Worm (Caenorhabditis elegans): ENCODE data around the gene dnc-2.

dnc-2 gene

DNA sequence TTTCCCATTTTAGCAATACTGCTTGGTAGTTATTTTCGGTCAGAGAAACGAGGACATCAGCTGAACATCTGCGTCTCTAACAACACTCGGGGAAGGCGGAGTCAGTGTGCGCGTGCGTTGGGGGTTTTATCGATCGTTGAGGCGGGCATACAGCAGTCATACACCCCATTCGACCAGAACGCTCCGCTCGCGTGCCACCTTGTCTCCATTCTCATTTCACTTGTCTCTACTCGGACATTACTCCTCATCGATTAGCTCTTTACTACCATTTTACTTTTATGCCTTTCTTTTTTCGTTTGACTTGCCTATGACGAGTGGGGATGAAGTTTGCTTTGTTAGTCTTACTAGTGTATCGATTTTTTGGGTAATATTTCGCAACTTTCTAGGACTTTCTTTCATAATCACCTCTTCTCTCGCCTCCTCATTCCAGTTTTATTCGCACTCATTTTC lies 15.0 kb upstream of the dnc-2 start (continued):
- TF ChIP-seq nhr-19 (GFP tag; conservative IDR thresholded peaks at IDR 0.05), result peak; percentile 55
- TF ChIP-seq sptf-1 (tag; optimal IDR thresholded peaks at IDR 0.05), result no peak
- peak; percentile 84 for TF ChIP-seq lin-14 (GFP tag; optimal IDR thresholded peaks at IDR 0.05)
- peak; percentile 19 for TF ChIP-seq fos-1 (tag; optimal IDR thresholded peaks at IDR 0.05)
- peak; percentile 45 for TF ChIP-seq lir-3 (tag; optimal IDR thresholded peaks at IDR 0.05; ENCODE audit: poor library complexity)
- TF ChIP-seq C04F5.9 (tag; optimal IDR thresholded peaks at IDR 0.05), result no peak
- TF ChIP-seq nhr-71 (tag; optimal IDR thresholded peaks at IDR 0.05), result peak; percentile 71
- TF ChIP-seq dsc-1 (tag; optimal IDR thresholded peaks at IDR 0.05), result peak; percentile 24
- peak; percentile 27 for TF ChIP-seq ztf-4 (tag; optimal IDR thresholded peaks at IDR 0.05)
- peak; percentile 37 for TF ChIP-seq rnt-1 (tag; optimal IDR thresholded peaks at IDR 0.05)
- peak; percentile 24 for TF ChIP-seq F16B12.6 (tag; optimal IDR thresholded peaks at IDR 0.05)
- no peak for TF ChIP-seq pag-3 (tag; optimal IDR thresholded peaks at IDR 0.05; ENCODE audit: borderline replicate concordance, insufficient read depth)
- TF ChIP-seq xbp-1 (tag; optimal IDR thresholded peaks at IDR 0.05), result peak; percentile 49
- peak in 1 of 6 experiments; percentile 7 for TF ChIP-seq elt-3 (tag; optimal IDR thresholded peaks at IDR 0.05)
- TF ChIP-seq swsn-7 (tag; optimal IDR thresholded peaks at IDR 0.05), result peak; percentile 52
- TF ChIP-seq blmp-1 (tag; optimal IDR thresholded peaks at IDR 0.05), result peak; percentile 36
- TF ChIP-seq ceh-8 (GFP tag; optimal IDR thresholded peaks at IDR 0.05), result peak; percentile 15
- peak; percentile 70 for TF ChIP-seq fkh-8 (tag; optimal IDR thresholded peaks at IDR 0.05)
- TF ChIP-seq mdl-1 (tag; optimal IDR thresholded peaks at IDR 0.05), result peak in 1 of 2 experiments; percentile 94
- no peak for TF ChIP-seq ets-5 (GFP tag; IDR thresholded peaks at IDR 0.05)
- TF ChIP-seq aha-1 (tag; optimal IDR thresholded peaks at IDR 0.05), result no peak
- no peak for TF ChIP-seq nhr-12 (tag; optimal IDR thresholded peaks at IDR 0.05)
- TF ChIP-seq unc-86 (tag; optimal IDR thresholded peaks at IDR 0.05), result peak; percentile 29
- no peak for TF ChIP-seq sup-37 (GFP tag; optimal IDR thresholded peaks at IDR 0.05)
- no peak for TF ChIP-seq egl-27 (tag; optimal IDR thresholded peaks at IDR 0.05)
- peak; percentile 39 for TF ChIP-seq mef-2 (tag; optimal IDR thresholded peaks at IDR 0.05)
- TF ChIP-seq zip-4 (GFP tag; optimal IDR thresholded peaks at IDR 0.05), result peak; percentile 56
- TF ChIP-seq snu-23 (GFP tag; optimal IDR thresholded peaks at IDR 0.05), result peak; percentile 81
- TF ChIP-seq nhr-85 (tag), result peak; percentile 75
- peak; percentile 3 for TF ChIP-seq nhr-77 (tag; optimal IDR thresholded peaks at IDR 0.05)
- peak; percentile 59 for TF ChIP-seq nhr-20 (tag; optimal IDR thresholded peaks at IDR 0.05)
- TF ChIP-seq ama-1 (optimal IDR thresholded peaks at IDR 0.05), result peak; percentile 94
- no peak for TF ChIP-seq unc-62 (GFP tag; optimal IDR thresholded peaks at IDR 0.05)
- peak; percentile 26 to 29 for TF ChIP-seq efl-1 (optimal IDR thresholded peaks at IDR 0.05)
- peak in 1 of 2 experiments; percentile 78 for TF ChIP-seq efl-1 (GFP tag; optimal IDR thresholded peaks at IDR 0.05 in 1 of 2)
- TF ChIP-seq nhr-90 (tag; optimal IDR thresholded peaks at IDR 0.05; ENCODE audit: poor library complexity), result no peak
- peak; percentile 21 for TF ChIP-seq irx-1 (tag; optimal IDR thresholded peaks at IDR 0.05)
- TF ChIP-seq Y116A8C.19 (tag; optimal IDR thresholded peaks at IDR 0.05; ENCODE audit: borderline replicate concordance), result no peak
- TF ChIP-seq nhr-76 (tag; optimal IDR thresholded peaks at IDR 0.05), result no peak
- TF ChIP-seq lin-13 (GFP tag; optimal IDR thresholded peaks at IDR 0.05), result peak; percentile 60
- peak; percentile 68 for TF ChIP-seq jun-1 (tag; optimal IDR thresholded peaks at IDR 0.05)
- TF ChIP-seq nhr-28 (tag; optimal IDR thresholded peaks at IDR 0.05), result no peak
- TF ChIP-seq aly-2 (tag; optimal IDR thresholded peaks at IDR 0.05), result peak; percentile 68
- TF ChIP-seq hlh-17 (GFP tag; optimal IDR thresholded peaks at IDR 0.05; ENCODE audit: borderline replicate concordance), result no peak
- TF ChIP-seq mep-1 (tag; optimal IDR thresholded peaks at IDR 0.05), result no peak
- no peak for TF ChIP-seq pqm-1 (tag; optimal IDR thresholded peaks at IDR 0.05)
- peak; percentile 14 for TF ChIP-seq nhr-237 (tag; optimal IDR thresholded peaks at IDR 0.05)
- TF ChIP-seq snpc-4 (tag; optimal IDR thresholded peaks at IDR 0.05), result peak; percentile 46
- no peak for TF ChIP-seq vab-15 (tag; optimal IDR thresholded peaks at IDR 0.05)
- TF ChIP-seq skn-1 (tag; optimal IDR thresholded peaks at IDR 0.05), result peak; percentile 29
- peak in 1 of 2 experiments; percentile 38 for TF ChIP-seq ztf-11 (tag; optimal IDR thresholded peaks at IDR 0.05)
- TF ChIP-seq nhr-47 (tag; optimal IDR thresholded peaks at IDR 0.05), result peak; percentile 49
- TF ChIP-seq isw-1 (GFP tag; IDR thresholded peaks at IDR 0.05), result no peak
- no peak for TF ChIP-seq ceh-63 (GFP tag; optimal IDR thresholded peaks at IDR 0.05)

All from whole organism, L1 larva.